Fruit fly (Drosophila melanogaster): Measurements from ENCODE around the gene Lim3.
A peak's percentile ranks its signal among the peaks of the same experiment; 100 is the strongest.

The Lim3 gene

dm6 chr2L:19154893-19155389 is 46.7 kb upstream of the Lim3 start (continued):
- no peak for TF ChIP-seq CG16779 (tag; optimal IDR thresholded peaks at IDR 0.05)
- TF ChIP-seq Met (GFP tag; optimal IDR thresholded peaks at IDR 0.05): no peak
- no peak for TF ChIP-seq CG3032 (tag; optimal IDR thresholded peaks at IDR 0.05)
- no peak for TF ChIP-seq CG6276 (GFP tag; optimal IDR thresholded peaks at IDR 0.05)
- no peak for TF ChIP-seq Sox14 (GFP tag; optimal IDR thresholded peaks at IDR 0.05)
- TF ChIP-seq CG11902 (GFP tag; optimal IDR thresholded peaks at IDR 0.05): no peak
- TF ChIP-seq Smox (GFP tag; optimal IDR thresholded peaks at IDR 0.05): no peak
- TF ChIP-seq Hr4 (GFP tag; optimal IDR thresholded peaks at IDR 0.05): no peak
- peak; percentile 80 for TF ChIP-seq Eip78C (GFP tag)
- TF ChIP-seq spab (GFP tag; optimal IDR thresholded peaks at IDR 0.05): peak; percentile 13
- TF ChIP-seq CG8319 (GFP tag; optimal IDR thresholded peaks at IDR 0.05): no peak
- no peak for TF ChIP-seq CG32006 (GFP tag; optimal IDR thresholded peaks at IDR 0.05)
- TF ChIP-seq Ets21C (GFP tag; optimal IDR thresholded peaks at IDR 0.05): no peak
- no peak for TF ChIP-seq Ets96B (tag; optimal IDR thresholded peaks at IDR 0.05)
- TF ChIP-seq CG8119 (GFP tag; IDR thresholded peaks at IDR 0.05): no peak
- no peak for TF ChIP-seq Eip93F (GFP tag; optimal IDR thresholded peaks at IDR 0.05)
- TF ChIP-seq CG6792 (GFP tag; optimal IDR thresholded peaks at IDR 0.05): no peak
- TF ChIP-seq lz (GFP tag; optimal IDR thresholded peaks at IDR 0.05): no peak
- no peak for TF ChIP-seq cyc (GFP tag; optimal IDR thresholded peaks at IDR 0.05)
- no peak for TF ChIP-seq Sox15 (GFP tag; optimal IDR thresholded peaks at IDR 0.05)

- no peak for TF ChIP-seq CG15336 (GFP tag; IDR thresholded peaks at IDR 0.05)
- TF ChIP-seq Eip78C (GFP tag): no peak
- TF ChIP-seq Smox (GFP tag; optimal IDR thresholded peaks at IDR 0.05): no peak
- TF ChIP-seq vri (GFP tag; optimal IDR thresholded peaks at IDR 0.05): no peak
- TF ChIP-seq Lpt (GFP tag; optimal IDR thresholded peaks at IDR 0.05): no peak
- no peak for TF ChIP-seq spab (GFP tag; optimal IDR thresholded peaks at IDR 0.05)
- no peak for TF ChIP-seq CG11762 (GFP tag; optimal IDR thresholded peaks at IDR 0.05; ENCODE audit: insufficient read depth)
- no peak for TF ChIP-seq fd59A (GFP tag; optimal IDR thresholded peaks at IDR 0.05)
Observed at dm6 chr2L:19146645-19147044, 38.4 kb upstream of the Lim3 start.

DNA sequence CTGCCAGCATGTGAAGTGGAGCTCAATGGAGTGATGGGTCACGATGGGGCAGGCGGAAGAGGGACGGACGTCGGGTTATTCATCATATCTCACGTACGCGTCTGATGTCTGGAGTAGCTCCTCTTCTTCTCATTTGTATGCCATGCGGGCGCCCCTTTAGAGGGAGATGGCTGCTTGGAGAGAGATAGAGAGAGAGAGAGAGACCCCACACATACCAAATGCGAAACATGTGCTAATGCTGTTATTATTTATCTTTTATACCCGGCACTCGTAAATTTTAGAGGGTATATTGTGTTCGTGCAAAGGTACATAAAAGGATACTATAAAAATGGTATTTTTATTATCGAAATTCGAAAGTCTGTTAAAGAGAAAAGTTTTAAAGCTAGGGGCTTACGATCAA is 37.8 kb upstream of the Lim3 start:
- TF ChIP-seq Met (GFP tag; optimal IDR thresholded peaks at IDR 0.05) (peak; percentile 7), dac (GFP tag; optimal IDR thresholded peaks at IDR 0.05) (no peak), Ets96B (tag; optimal IDR thresholded peaks at IDR 0.05) (no peak), ss (GFP tag; optimal IDR thresholded peaks at IDR 0.05) (peak in 1 of 2 experiments; percentile 24), CG9139 (GFP tag; optimal IDR thresholded peaks at IDR 0.05) (peak; percentile 31), CG10669 (GFP tag; optimal IDR thresholded peaks at IDR 0.05) (no peak), svp (GFP tag) (peak; percentile 58), vri (GFP tag; optimal IDR thresholded peaks at IDR 0.05) (no peak), Sox102F (GFP tag; optimal IDR thresholded peaks at IDR 0.05) (no peak), CG8319 (GFP tag; optimal IDR thresholded peaks at IDR 0.05) (no peak), fd59A (GFP tag; optimal IDR thresholded peaks at IDR 0.05) (no peak), CG3919 (GFP tag; optimal IDR thresholded peaks at IDR 0.05) (no peak), CG1621 (tag; optimal IDR thresholded peaks at IDR 0.05) (no peak), CG6792 (GFP tag; optimal IDR thresholded peaks at IDR 0.05) (no peak), Hr39 (GFP tag; optimal IDR thresholded peaks at IDR 0.05) (no peak), CG6854 (GFP tag; optimal IDR thresholded peaks at IDR 0.05) (no peak), CG8632 (GFP tag; optimal IDR thresholded peaks at IDR 0.05) (no peak), cyc (GFP tag; optimal IDR thresholded peaks at IDR 0.05) (no peak), Hr38 (GFP tag; optimal IDR thresholded peaks at IDR 0.05) (no peak), Eip78C (GFP tag) (peak; percentile 63)

- TF ChIP-seq CG6854 (GFP tag; optimal IDR thresholded peaks at IDR 0.05) (no peak), ss (GFP tag; optimal IDR thresholded peaks at IDR 0.05) (peak; percentile 66 to 82), eg (GFP tag; IDR thresholded peaks at IDR 0.05) (peak; percentile 57; the same call in 2 of the 3 replicates), dsx (GFP tag; optimal IDR thresholded peaks at IDR 0.05; ENCODE audit: poor library complexity, severe bottlenecking) (peak; percentile 30), Lpt (GFP tag; optimal IDR thresholded peaks at IDR 0.05) (peak; percentile 29), Hr39 (GFP tag; optimal IDR thresholded peaks at IDR 0.05) (no peak), Eip75B (GFP tag; optimal IDR thresholded peaks at IDR 0.05) (no peak), CG9139 (GFP tag; optimal IDR thresholded peaks at IDR 0.05) (peak; percentile 67), CG6808 (GFP tag; optimal IDR thresholded peaks at IDR 0.05) (peak; percentile 69), Sox102F (GFP tag; optimal IDR thresholded peaks at IDR 0.05) (no peak), fd85E (GFP tag; optimal IDR thresholded peaks at IDR 0.05) (no peak), spab (GFP tag; optimal IDR thresholded peaks at IDR 0.05) (peak; percentile 52), CG3032 (tag; optimal IDR thresholded peaks at IDR 0.05) (peak; percentile 36), CG15336 (GFP tag; IDR thresholded peaks at IDR 0.05) (no peak), CG6163 (GFP tag; IDR thresholded peaks at IDR 0.05) (peak; percentile 74)
Observed at dm6 chr2L:19144115-19144514, 35.9 kb upstream of the Lim3 start.

Data from whole organism, prepupa.